Worm (Caenorhabditis elegans) whole organism, early embryonic: ENCODE data around the gene mcp-1.

ENCODE experiments used
- F13C5.2 ChIP-seq: sonication (generic microtip); optimal IDR thresholded peaks from 2 replicates; lab custom pipeline; 2017; ENCODE audit warnings: mild to moderate bottlenecking, missing genetic modification characterization, inconsistent platforms, missing compliant biosample characterization
- aly-1 ChIP-seq: sonication (generic microtip); optimal IDR thresholded peaks from 2 replicates; lab custom pipeline; 2016; ENCODE audit warnings: missing genetic modification characterization, missing compliant biosample characterization
- ama-1 ChIP-seq: fragments of 150-350 bp; optimal IDR thresholded peaks from 2 replicates; lab custom pipeline; 2014
- ceh-13 ChIP-seq: fragments of 200-800 bp; sonication (Bioruptor generic); optimal IDR thresholded peaks from 2 replicates; lab custom pipeline; 2018; ENCODE audit warnings: mild to moderate bottlenecking, missing genetic modification characterization, missing compliant biosample characterization
- flt-1 ChIP-seq: fragments of 200-800 bp; sonication (Bioruptor generic); IDR thresholded peaks from 2 replicates; pipeline ENCODE4 v1.3.6; 2022; ENCODE audit warnings: missing genetic modification characterization, missing compliant biosample characterization
- hmbx-1 ChIP-seq: sonication (generic microtip); optimal IDR thresholded peaks from 2 replicates; lab custom pipeline; 2016; ENCODE audit warnings: mild to moderate bottlenecking, missing genetic modification characterization, missing compliant biosample characterization
- hmg-4 ChIP-seq: fragments of 200-800 bp; sonication (Bioruptor generic); optimal IDR thresholded peaks from 2 replicates; lab custom pipeline; 2018; ENCODE audit warnings: mild to moderate bottlenecking, missing genetic modification characterization, missing compliant biosample characterization
- hnd-1 ChIP-seq: sonication (generic microtip); optimal IDR thresholded peaks from 2 replicates; lab custom pipeline; 2016; ENCODE audit warnings: missing genetic modification characterization, missing compliant biosample characterization
- pes-1 ChIP-seq: fragments of 200-800 bp; sonication (Bioruptor generic); IDR thresholded peaks from 2 replicates; pipeline ENCODE4 v1.3.6; 2022; ENCODE audit warnings: missing genetic modification reagents, missing genetic modification characterization, missing compliant biosample characterization
- scrt-1 ChIP-seq: fragments of 200-800 bp; sonication (Bioruptor generic); IDR thresholded peaks from 2 replicates; pipeline ENCODE4 v1.3.6; 2022; ENCODE audit warnings: missing genetic modification characterization, missing compliant biosample characterization
- tbx-37 ChIP-seq: fragments of 200-800 bp; sonication (Bioruptor generic); conservative IDR thresholded peaks from 2 replicates; pipeline ENCODE4 v1.3.6; 2022; ENCODE audit warnings: missing genetic modification reagents, missing genetic modification characterization, missing compliant biosample characterization
- tra-4 ChIP-seq: sonication (generic microtip); optimal IDR thresholded peaks from 2 replicates; lab custom pipeline; 2017; ENCODE audit warnings: missing genetic modification characterization, missing compliant biosample characterization

DNA sequence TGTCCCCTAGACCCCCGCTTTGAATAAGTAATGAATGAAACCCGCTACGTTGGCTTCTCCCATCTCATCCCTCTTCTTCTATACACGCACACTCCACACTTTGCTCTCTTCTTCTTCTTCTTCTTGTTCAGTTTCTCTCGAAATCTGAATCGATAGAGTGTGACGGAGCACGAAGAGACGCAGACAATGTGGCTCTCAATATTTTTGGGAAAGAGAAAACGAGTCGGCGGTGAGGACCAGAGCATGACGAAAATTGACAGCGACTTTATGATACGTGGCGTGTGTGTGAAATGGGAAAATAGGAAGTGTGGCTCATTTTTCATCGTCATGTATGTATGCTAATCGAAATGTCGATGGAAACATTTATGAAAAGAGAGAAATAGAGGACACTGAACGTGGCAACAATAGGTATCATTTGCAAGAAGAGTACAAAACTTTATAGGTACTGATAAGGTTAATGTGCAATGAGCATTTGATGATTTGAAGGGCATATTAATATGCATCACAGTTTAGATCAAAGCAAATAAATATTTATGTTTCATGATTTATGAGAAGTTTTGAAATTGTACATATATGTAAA is 30.0 kb downstream of the mcp-1 start:
- no peak for TF ChIP-seq ama-1
- no peak for TF ChIP-seq scrt-1 (GFP tag; lab: Robert Waterston, UW)
- no peak for TF ChIP-seq aly-1
- no peak for TF ChIP-seq hmg-4 (GFP tag; lab: Kevin White, UChicago)
- TF ChIP-seq tbx-37 (GFP tag; lab: Robert Waterston, UW): no peak
- no peak for TF ChIP-seq hmbx-1 (tag; lab: Kevin White, UChicago)
- TF ChIP-seq tra-4 (tag; lab: Kevin White, UChicago): no peak
- no peak for TF ChIP-seq flt-1 (GFP tag; lab: Robert Waterston, UW)
- no peak for TF ChIP-seq hnd-1
- no peak for TF ChIP-seq F13C5.2 (tag; lab: Kevin White, UChicago)
- no peak for TF ChIP-seq ceh-13 (GFP tag; lab: Kevin White, UChicago)
- TF ChIP-seq pes-1 (GFP tag; lab: Robert Waterston, UW): no peak
